Worm (Caenorhabditis elegans): ENCODE data around the gene C46C2.5.

DNA sequence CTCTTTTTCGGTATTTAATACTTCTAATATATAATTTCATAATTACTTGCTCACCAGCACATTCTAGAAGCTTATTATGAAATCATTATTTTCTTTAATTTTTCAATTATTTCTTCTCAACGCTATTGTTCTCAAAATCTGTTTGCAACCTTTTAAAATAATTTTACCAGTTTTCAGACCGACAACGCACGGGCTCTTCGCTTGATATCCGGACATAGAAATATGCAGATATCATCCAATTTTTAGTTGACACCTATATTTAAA lies 7.4 kb upstream of the C46C2.5 start, which contains the start of gene wnk-1:
- TF ChIP-seq sea-1 (GFP tag; conservative IDR thresholded peaks at IDR 0.05) (no peak), hmg-4 (GFP tag; optimal IDR thresholded peaks at IDR 0.05) (no peak), flt-1 (GFP tag; IDR thresholded peaks at IDR 0.05) (no peak), hmbx-1 (tag; optimal IDR thresholded peaks at IDR 0.05) (no peak), aly-1 (tag; optimal IDR thresholded peaks at IDR 0.05) (no peak), tra-4 (tag; optimal IDR thresholded peaks at IDR 0.05) (no peak), ama-1 (optimal IDR thresholded peaks at IDR 0.05) (no peak), scrt-1 (GFP tag; IDR thresholded peaks at IDR 0.05) (no peak), ets-7 (tag; optimal IDR thresholded peaks at IDR 0.05) (no peak), ceh-13 (GFP tag; optimal IDR thresholded peaks at IDR 0.05) (no peak)
